Worm (Caenorhabditis elegans) whole organism, late embryonic: ENCODE results near the gene C56C10.4.

Source experiments
- K09A11.1 ChIP-seq: sonication (generic microtip); optimal IDR thresholded peaks from 2 replicates; lab custom pipeline; 2017; ENCODE audit warnings: antibody characterized with exemption, mild to moderate bottlenecking, missing genetic modification characterization, missing compliant biosample characterization; ENCODE audit not compliant: insufficient read depth
- ceh-18 ChIP-seq: sonication (generic microtip); optimal IDR thresholded peaks from 2 replicates; lab custom pipeline; 2016; ENCODE audit warnings: missing genetic modification characterization, missing compliant biosample characterization
- pat-9 ChIP-seq: fragments of 200-800 bp; sonication (Bioruptor generic); optimal IDR thresholded peaks from 2 replicates; lab custom pipeline; 2018; ENCODE audit warnings: mild to moderate bottlenecking, missing genetic modification characterization, moderate library complexity, missing compliant biosample characterization
- pax-1 ChIP-seq: fragments of 150-350 bp; optimal IDR thresholded peaks from 2 replicates; lab custom pipeline; 2014; ENCODE audit warnings: missing biosample characterization, missing genetic modification characterization
- pqm-1 ChIP-seq: sonication (generic microtip); optimal IDR thresholded peaks from 2 replicates; lab custom pipeline; 2016; ENCODE audit warnings: missing genetic modification characterization, missing compliant biosample characterization
- zip-5 ChIP-seq: sonication (generic microtip); optimal IDR thresholded peaks from 2 replicates; lab custom pipeline; 2016; ENCODE audit warnings: missing genetic modification characterization, missing compliant biosample characterization

DNA sequence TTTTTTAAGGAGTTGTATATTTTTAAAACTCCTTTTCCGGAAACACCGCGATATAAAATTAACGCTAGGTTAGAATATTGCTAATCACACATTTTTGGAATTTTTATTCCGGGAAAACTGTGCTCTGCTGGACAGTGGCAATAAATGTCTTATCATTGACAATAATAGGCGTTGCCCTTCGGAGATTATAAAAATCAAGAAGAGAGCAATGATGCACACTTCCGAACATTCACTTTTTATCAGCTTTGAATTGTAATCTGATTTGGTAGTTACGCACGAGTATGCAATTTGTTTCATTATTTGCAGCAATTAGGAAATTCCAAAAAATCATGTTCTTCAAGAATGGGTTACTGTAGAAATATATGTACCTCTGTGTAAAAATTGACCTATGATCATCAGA is 33.3 kb downstream of the C56C10.4 start:
- TF ChIP-seq pax-1 (tag; lab: Kevin White, UChicago) (no peak), pat-9 (tag; lab: Kevin White, UChicago) (no peak), zip-5 (no peak), pqm-1 (tag; lab: Kevin White, UChicago) (no peak), K09A11.1 (tag; lab: Kevin White, UChicago) (no peak), ceh-18 (tag; lab: Kevin White, UChicago) (no peak)
